Worm (Caenorhabditis elegans) whole organism, L1 larva: Measurements from ENCODE around the gene bra-1.

Experiments used
- alr-1 ChIP-seq: fragments of 200-800 bp; sonication (Bioruptor generic); optimal IDR thresholded peaks from 2 replicates; lab custom pipeline; 2018; ENCODE audit warnings: borderline replicate concordance, mild to moderate bottlenecking, missing genetic modification characterization, missing compliant biosample characterization
- blmp-1 ChIP-seq: fragments of 150-350 bp; optimal IDR thresholded peaks from 2 replicates; lab custom pipeline; 2014; ENCODE audit warnings: missing biosample characterization, missing genetic modification characterization
- ceh-8 ChIP-seq: fragments of 200-800 bp; sonication (Bioruptor generic); optimal IDR thresholded peaks from 2 replicates; lab custom pipeline; 2018; ENCODE audit warnings: mild to moderate bottlenecking, missing genetic modification characterization, moderate library complexity, missing compliant biosample characterization
- jun-1 ChIP-seq: fragments of 150-350 bp; optimal IDR thresholded peaks from 2 replicates; lab custom pipeline; 2014; ENCODE audit warnings: missing biosample characterization, missing genetic modification reagents, missing genetic modification characterization
- mep-1 ChIP-seq: fragments of 150-350 bp; optimal IDR thresholded peaks from 2 replicates; lab custom pipeline; 2014; ENCODE audit warnings: missing biosample characterization, missing genetic modification characterization
- nhr-11 ChIP-seq: fragments of 150-350 bp; optimal IDR thresholded peaks from 2 replicates; lab custom pipeline; 2014; ENCODE audit warnings: missing biosample characterization, missing genetic modification characterization
- nhr-28 ChIP-seq: fragments of 150-350 bp; optimal IDR thresholded peaks from 2 replicates; lab custom pipeline; 2014; ENCODE audit warnings: missing biosample characterization, missing genetic modification characterization
- nhr-85 ChIP-seq: sonication (generic microtip); peaks from one replicate; lab custom pipeline; 2016; ENCODE audit warnings: missing genetic modification characterization, inconsistent platforms, missing compliant biosample characterization
- pqm-1 ChIP-seq: sonication (generic microtip); optimal IDR thresholded peaks from 3 replicates; lab custom pipeline; 2017; ENCODE audit warnings: missing biosample characterization, missing genetic modification characterization
- unc-62 ChIP-seq: fragments of 150-350 bp; optimal IDR thresholded peaks from 2 replicates; lab custom pipeline; 2014; ENCODE audit warnings: missing biosample characterization, missing genetic modification reagents, missing genetic modification characterization
- unc-98 ChIP-seq: fragments of 200-800 bp; sonication (Bioruptor generic); IDR thresholded peaks from 2 replicates; pipeline ENCODE4 v1.3.6; 2022; ENCODE audit warnings: missing genetic modification characterization, missing compliant biosample characterization
- zag-1 ChIP-seq: fragments of 150-350 bp; optimal IDR thresholded peaks from 2 replicates; lab custom pipeline; 2014; ENCODE audit warnings: missing biosample characterization, missing genetic modification characterization

ce11 chrX:13615181-13615580, 16.9 kb downstream of the bra-1 start:
- TF ChIP-seq blmp-1 (no peak), nhr-11 (no peak), alr-1 (tag; lab: Kevin White, UChicago) (no peak), unc-62 (GFP tag; lab: Kevin White, UChicago) (no peak), zag-1 (tag; lab: Kevin White, UChicago) (no peak), pqm-1 (no peak), nhr-85 (no peak), nhr-28 (tag; lab: Kevin White, UChicago) (no peak), mep-1 (no peak), ceh-8 (GFP tag; lab: Kevin White, UChicago) (no peak), unc-98 (GFP tag; lab: Robert Waterston, UW) (no peak), jun-1 (tag; lab: Kevin White, UChicago) (no peak)
